Worm (Caenorhabditis elegans) whole organism, L2 larva: ENCODE measurements around the gene F58A4.2.
A peak's percentile ranks its signal among the peaks of the same experiment; 100 is the strongest.

Source experiments
- C34F6.9 ChIP-seq: fragments of 150-350 bp; optimal IDR thresholded peaks from 2 replicates; lab custom pipeline; 2014; ENCODE audit warnings: missing biosample characterization, missing genetic modification characterization
- F13H6.1 ChIP-seq: sonication (generic microtip); optimal IDR thresholded peaks from 2 replicates; lab custom pipeline; 2016; ENCODE audit warnings: missing genetic modification characterization, missing compliant biosample characterization
- Y55F3AM.14 ChIP-seq: fragments of 200-800 bp; sonication (Bioruptor generic); optimal IDR thresholded peaks from 2 replicates; lab custom pipeline; 2018; ENCODE audit warnings: mild to moderate bottlenecking, missing genetic modification characterization, missing compliant biosample characterization
- ZK546.5 ChIP-seq: sonication (generic microtip); optimal IDR thresholded peaks from 2 replicates; lab custom pipeline; 2017; ENCODE audit warnings: missing biosample characterization, missing genetic modification characterization
- alr-1 ChIP-seq: fragments of 150-350 bp; optimal IDR thresholded peaks from 2 replicates; lab custom pipeline; 2014; ENCODE audit warnings: missing biosample characterization, missing genetic modification characterization
- ama-1 ChIP-seq: fragments of 150-350 bp; optimal IDR thresholded peaks from 2 replicates; lab custom pipeline; 2018; ENCODE audit warnings: inconsistent platforms
- blmp-1 ChIP-seq: sonication (generic microtip); optimal IDR thresholded peaks from 2 replicates; lab custom pipeline; 2017; ENCODE audit warnings: missing genetic modification characterization, mild to moderate bottlenecking, missing compliant biosample characterization, antibody characterized with exemption, moderate library complexity; ENCODE audit not compliant: insufficient read depth
- ceh-16 ChIP-seq: fragments of 150-350 bp; optimal IDR thresholded peaks from 2 replicates; lab custom pipeline; 2014; ENCODE audit warnings: missing biosample characterization, missing genetic modification characterization
- ceh-82 ChIP-seq: fragments of 150-350 bp; optimal IDR thresholded peaks from 2 replicates; lab custom pipeline; 2014; ENCODE audit warnings: missing biosample characterization, missing genetic modification characterization
- crh-2 ChIP-seq: sonication (generic microtip); optimal IDR thresholded peaks from 2 replicates; lab custom pipeline; 2017; ENCODE audit warnings: missing biosample characterization, missing genetic modification characterization
- egl-27 ChIP-seq: sonication (generic microtip); optimal IDR thresholded peaks from 3 replicates; lab custom pipeline; 2017; ENCODE audit warnings: missing biosample characterization, missing genetic modification reagents, missing genetic modification characterization
- elt-1 ChIP-seq: fragments of 150-350 bp; optimal IDR thresholded peaks from 2 replicates; lab custom pipeline; 2014; ENCODE audit warnings: missing biosample characterization, missing genetic modification characterization
- fos-1 ChIP-seq: fragments of 150-350 bp; optimal IDR thresholded peaks from 2 replicates; lab custom pipeline; 2014; ENCODE audit warnings: missing biosample characterization, missing genetic modification characterization
- gmeb-1 ChIP-seq: fragments of 150-350 bp; optimal IDR thresholded peaks from 2 replicates; lab custom pipeline; 2014; ENCODE audit warnings: missing biosample characterization, missing genetic modification characterization
- lin-11 ChIP-seq: fragments of 150-350 bp; sonication (generic microtip); optimal IDR thresholded peaks from 2 replicates; lab custom pipeline; 2014; ENCODE audit warnings: missing biosample characterization, missing genetic modification characterization, inconsistent platforms, mixed read lengths
- lin-13 ChIP-seq: fragments of 150-350 bp; optimal IDR thresholded peaks from 2 replicates; lab custom pipeline; 2014; ENCODE audit warnings: missing biosample characterization, missing genetic modification reagents, missing genetic modification characterization
- lsy-2 ChIP-seq, 2 experiments: fragments of 150-350 bp in 1 of 2; sonication (generic microtip) in 1 of 2; optimal IDR thresholded peaks; 2 replicates each; lab custom pipeline; 2014 to 2017; ENCODE audit warnings: missing biosample characterization in 2 of 2, missing genetic modification characterization in 2 of 2
- mbf-1 ChIP-seq: sonication (generic microtip); optimal IDR thresholded peaks from 2 replicates; lab custom pipeline; 2017; ENCODE audit warnings: missing biosample characterization, missing genetic modification characterization
- mdl-1 ChIP-seq, 2 experiments: fragments of 150-350 bp in 1 of 2; sonication (generic microtip) in 1 of 2; optimal IDR thresholded peaks; 2 replicates each; lab custom pipeline; 2017; ENCODE audit warnings: missing biosample characterization in 2 of 2, missing genetic modification characterization in 2 of 2
- nhr-10 ChIP-seq: sonication (generic microtip); optimal IDR thresholded peaks from 2 replicates; lab custom pipeline; 2017; ENCODE audit warnings: missing biosample characterization, missing genetic modification characterization
- nhr-11 ChIP-seq: fragments of 150-350 bp; optimal IDR thresholded peaks from 2 replicates; lab custom pipeline; 2014; ENCODE audit warnings: missing biosample characterization, missing genetic modification characterization
- nhr-129 ChIP-seq: fragments of 150-350 bp; optimal IDR thresholded peaks from 2 replicates; lab custom pipeline; 2014; ENCODE audit warnings: missing biosample characterization, missing genetic modification characterization
- nhr-23 ChIP-seq: fragments of 150-350 bp; optimal IDR thresholded peaks from 2 replicates; lab custom pipeline; 2014; ENCODE audit warnings: missing biosample characterization, missing genetic modification reagents, missing genetic modification characterization
- nhr-237 ChIP-seq: fragments of 150-350 bp; optimal IDR thresholded peaks from 2 replicates; lab custom pipeline; 2014; ENCODE audit warnings: missing biosample characterization, missing genetic modification characterization
- nhr-25 ChIP-seq: fragments of 150-350 bp; sonication (generic microtip); optimal IDR thresholded peaks from 3 replicates; lab custom pipeline; 2014; ENCODE audit warnings: missing biosample characterization, missing genetic modification characterization
- nhr-6 ChIP-seq: fragments of 150-350 bp; optimal IDR thresholded peaks from 2 replicates; lab custom pipeline; 2014; ENCODE audit warnings: missing biosample characterization, missing genetic modification characterization
- nhr-77 ChIP-seq: fragments of 150-350 bp; optimal IDR thresholded peaks from 2 replicates; lab custom pipeline; 2014; ENCODE audit warnings: missing biosample characterization, missing genetic modification characterization
- peb-1 ChIP-seq: fragments of 150-350 bp; optimal IDR thresholded peaks from 2 replicates; lab custom pipeline; 2014; ENCODE audit warnings: missing biosample characterization, missing genetic modification characterization
- sem-4 ChIP-seq: fragments of 150-350 bp; optimal IDR thresholded peaks from 2 replicates; lab custom pipeline; 2014; ENCODE audit warnings: missing biosample characterization, missing genetic modification reagents, missing genetic modification characterization
- skn-1 ChIP-seq: sonication (generic microtip); optimal IDR thresholded peaks from 2 replicates; lab custom pipeline; 2017; ENCODE audit warnings: missing biosample characterization, missing genetic modification characterization
- sma-3 ChIP-seq: sonication (generic microtip); optimal IDR thresholded peaks from 2 replicates; lab custom pipeline; 2016; ENCODE audit warnings: missing genetic modification reagents, missing genetic modification characterization, missing compliant biosample characterization
- sma-9 ChIP-seq, 2 experiments: fragments of 150-350 bp in 1 of 2; sonication (generic microtip) in 1 of 2; optimal IDR thresholded peaks; 2 replicates each; lab custom pipeline; 2014 to 2016; ENCODE audit warnings: missing genetic modification characterization in 2 of 2, mild to moderate bottlenecking in 1 of 2, missing biosample characterization in 1 of 2, missing compliant biosample characterization in 1 of 2, missing genetic modification reagents in 1 of 2, moderate library complexity in 1 of 2
- snpc-4 ChIP-seq: fragments of 150-350 bp; optimal IDR thresholded peaks from 2 replicates; lab custom pipeline; 2014; ENCODE audit warnings: missing biosample characterization, missing genetic modification characterization
- unc-55 ChIP-seq: fragments of 150-350 bp; sonication (generic microtip); optimal IDR thresholded peaks from 3 replicates; lab custom pipeline; 2014; ENCODE audit warnings: missing biosample characterization, missing genetic modification reagents, missing genetic modification characterization
- unc-62 ChIP-seq: fragments of 150-350 bp; optimal IDR thresholded peaks from 2 replicates; lab custom pipeline; 2014; ENCODE audit warnings: missing biosample characterization, missing genetic modification reagents, missing genetic modification characterization
- zag-1 ChIP-seq: fragments of 150-350 bp; optimal IDR thresholded peaks from 2 replicates; lab custom pipeline; 2014; ENCODE audit warnings: missing biosample characterization, missing genetic modification characterization
- ztf-1 ChIP-seq: fragments of 200-800 bp; sonication (Bioruptor generic); conservative IDR thresholded peaks from 2 replicates; pipeline ENCODE4 v1.3.6; 2022; ENCODE audit warnings: missing genetic modification characterization, missing compliant biosample characterization
- ztf-4 ChIP-seq: fragments of 150-350 bp; optimal IDR thresholded peaks from 2 replicates; lab custom pipeline; 2014; ENCODE audit warnings: missing biosample characterization, missing genetic modification characterization

Gene F58A4.2

DNA sequence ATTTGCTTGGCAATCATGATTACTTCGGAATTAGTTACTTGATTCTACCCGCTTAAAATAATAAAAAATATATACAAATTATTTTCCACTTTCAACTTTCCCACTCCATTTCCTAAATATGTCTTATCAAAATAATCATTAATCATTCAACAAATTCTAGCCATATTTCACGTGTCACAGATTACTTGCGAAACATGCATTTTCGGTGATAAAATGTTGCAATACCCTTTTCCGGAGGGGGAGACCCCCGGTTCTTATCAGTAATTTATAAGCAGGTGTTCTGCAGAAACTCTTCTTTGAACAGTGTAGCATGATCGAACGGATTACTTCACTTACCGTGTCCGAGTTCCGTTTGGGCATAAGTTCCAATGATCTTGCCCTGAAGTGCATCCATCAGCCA, 10.3 kb downstream of the F58A4.2 start:
- TF ChIP-seq fos-1 (tag; lab: Kevin White, UChicago) (peak; percentile 84), crh-2 (tag; lab: Kevin White, UChicago) (peak; percentile 44), F13H6.1 (no peak), sma-9 (GFP tag; optimal IDR thresholded peaks at IDR 0.05; lab: Kevin White, UChicago) (peak; percentile 82), sma-9 (tag; optimal IDR thresholded peaks at IDR 0.05; lab: Kevin White, UChicago) (no peak)

DNA sequence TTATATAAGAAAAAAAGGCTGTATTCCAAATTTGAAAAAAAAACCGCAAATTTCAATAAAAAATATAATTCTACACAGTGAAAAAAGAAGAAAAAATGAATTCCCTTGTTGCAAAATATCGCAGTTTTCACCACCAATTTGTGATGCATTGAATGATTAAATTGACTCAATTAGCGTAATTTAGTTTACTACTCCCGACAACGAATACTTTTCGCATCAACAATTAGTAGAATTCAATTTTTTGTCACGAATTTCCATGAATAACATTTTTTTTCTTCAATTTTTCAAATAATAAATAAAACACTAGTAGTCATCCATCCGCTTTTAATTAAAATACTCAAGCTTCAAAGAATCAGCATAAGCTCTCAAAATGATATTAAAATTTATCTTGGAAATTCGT, 15.2 kb downstream of the F58A4.2 start:
- TF ChIP-seq lin-13 (GFP tag; lab: Kevin White, UChicago) (no peak), nhr-23 (tag; lab: Kevin White, UChicago) (no peak), sem-4 (tag; lab: Kevin White, UChicago) (peak; percentile 7), lsy-2 (tag; optimal IDR thresholded peaks at IDR 0.05; lab: Kevin White, UChicago) (peak; percentile 8 to 40), mbf-1 (tag; lab: Kevin White, UChicago) (no peak), gmeb-1 (tag; lab: Kevin White, UChicago) (no peak), sma-9 (GFP tag; optimal IDR thresholded peaks at IDR 0.05; lab: Kevin White, UChicago) (peak; percentile 28), sma-9 (tag; optimal IDR thresholded peaks at IDR 0.05; lab: Kevin White, UChicago) (no peak)

DNA sequence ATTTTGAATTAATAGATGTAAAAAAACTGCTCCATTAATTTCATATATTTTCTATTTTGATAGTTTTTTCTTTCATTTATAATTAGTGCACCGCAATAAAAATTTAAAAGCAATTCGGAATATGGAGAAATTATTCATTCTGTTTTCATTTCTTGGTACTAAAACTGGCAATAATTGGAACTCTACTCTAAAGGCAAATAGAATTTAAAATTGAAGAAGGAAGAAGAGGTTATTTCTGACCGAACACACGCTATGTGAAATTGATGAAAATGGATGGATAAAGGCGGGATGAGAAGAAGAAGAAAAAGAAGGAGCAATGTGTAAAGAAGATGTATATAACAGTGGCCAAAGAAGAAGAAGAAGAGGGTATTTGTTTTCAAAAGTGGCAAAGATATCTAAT, 17.3 kb downstream of the F58A4.2 start:
- TF ChIP-seq blmp-1 (tag; lab: Kevin White, UChicago) (no peak), C34F6.9 (tag; lab: Kevin White, UChicago) (peak; percentile 42)

DNA sequence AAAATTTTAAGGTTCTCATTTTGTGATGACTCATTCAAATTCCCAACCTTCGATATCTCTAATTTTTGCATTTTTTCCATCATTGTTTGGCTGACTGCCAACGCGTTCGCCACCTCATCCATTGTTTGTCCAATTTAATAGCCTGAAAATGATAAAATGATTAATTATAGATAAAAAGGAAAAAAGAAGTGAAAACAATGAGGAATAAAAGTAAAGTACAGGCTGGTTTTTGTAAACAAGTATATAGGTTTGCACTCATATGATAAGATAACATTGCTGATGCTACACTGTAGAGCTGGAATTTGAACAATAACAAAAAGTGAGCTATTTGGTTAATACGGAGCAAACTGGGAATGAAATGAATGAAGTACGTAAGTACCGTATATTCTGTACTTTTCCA, 18.3 kb downstream of the F58A4.2 start, which contains the start of gene C48B4.3:
Gene C48B4.3, minus strand, starts transcription at position 149 of the 400 bp plus-strand sequence.
- TF ChIP-seq fos-1 (tag; lab: Kevin White, UChicago) (peak; percentile 5), ztf-4 (tag; lab: Kevin White, UChicago) (no peak), ceh-16 (no peak)
- TF ChIP-seq, all 48 proteins: peak for 1

DNA sequence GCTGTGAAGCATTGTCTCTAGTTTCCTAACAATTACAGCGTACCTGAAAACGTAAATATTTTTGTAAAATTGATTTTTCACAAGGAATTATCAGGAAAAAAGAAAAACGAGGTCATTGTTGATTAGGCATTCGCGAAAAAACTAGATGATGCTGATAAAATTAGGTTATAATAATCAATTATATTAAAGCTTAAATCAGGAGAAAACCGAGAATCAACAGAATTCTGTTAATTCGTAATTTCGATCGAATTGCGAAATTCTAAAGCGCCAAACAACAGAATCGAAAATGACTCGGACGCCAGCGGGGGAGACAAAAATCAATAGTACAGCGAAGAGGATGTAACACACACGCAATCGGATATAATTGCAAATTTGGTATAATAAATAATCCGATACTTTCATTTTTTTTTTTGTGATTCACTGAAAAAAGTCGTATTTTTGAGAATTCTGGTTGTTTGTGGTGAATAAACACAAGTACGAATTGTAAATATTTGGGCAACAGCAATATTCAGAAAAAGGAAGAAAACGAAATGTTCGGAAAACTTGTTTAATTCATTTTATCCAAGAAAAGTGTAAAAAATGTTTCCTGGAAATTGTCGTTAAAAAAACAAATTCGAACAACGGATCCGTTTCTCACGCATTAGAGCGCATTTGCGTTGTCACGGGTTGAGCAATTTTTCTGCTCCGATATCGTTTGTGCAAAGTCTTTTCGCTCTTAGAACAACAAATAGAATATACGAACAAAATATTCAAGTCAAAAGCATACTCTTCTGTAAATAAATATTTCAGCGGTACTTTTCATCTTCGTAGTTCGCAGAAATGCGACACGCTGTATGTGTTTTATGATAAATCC, 20.3 kb downstream of the F58A4.2 start, which contains the start of gene ced-7:
Gene ced-7, minus strand, starts transcription at position 51 of the 853 bp plus-strand sequence.
- no peak for TF ChIP-seq nhr-11 (tag; lab: Kevin White, UChicago)
- TF ChIP-seq gmeb-1 (tag; lab: Kevin White, UChicago) = no peak
- no peak for TF ChIP-seq nhr-6 (tag; lab: Kevin White, UChicago)
- TF ChIP-seq blmp-1 (tag; lab: Kevin White, UChicago) = no peak
- no peak for TF ChIP-seq ZK546.5 (tag; lab: Kevin White, UChicago)
- TF ChIP-seq nhr-10 (tag; lab: Kevin White, UChicago) = no peak
- TF ChIP-seq unc-62 (GFP tag; lab: Kevin White, UChicago) = no peak
- TF ChIP-seq nhr-237 (tag; lab: Kevin White, UChicago) = no peak
- no peak for TF ChIP-seq Y55F3AM.14 (GFP tag; lab: Kevin White, UChicago)
- peak; percentile 44 for TF ChIP-seq unc-55
- TF ChIP-seq sem-4 (tag; lab: Kevin White, UChicago) = no peak
- peak in 1 of 2 experiments; percentile 54 for TF ChIP-seq lsy-2 (tag; optimal IDR thresholded peaks at IDR 0.05; lab: Kevin White, UChicago)
- TF ChIP-seq skn-1 (tag; lab: Kevin White, UChicago) = no peak
- TF ChIP-seq C34F6.9 (tag; lab: Kevin White, UChicago) = peak; percentile 75
- no peak for TF ChIP-seq sma-3
- no peak for TF ChIP-seq ztf-4 (tag; lab: Kevin White, UChicago)
- TF ChIP-seq nhr-25 = no peak
- TF ChIP-seq sma-9 (GFP tag; optimal IDR thresholded peaks at IDR 0.05; lab: Kevin White, UChicago) = no peak
- TF ChIP-seq sma-9 (tag; optimal IDR thresholded peaks at IDR 0.05; lab: Kevin White, UChicago) = no peak
- peak; percentile 18 for TF ChIP-seq lin-13 (GFP tag; lab: Kevin White, UChicago)
- TF ChIP-seq F13H6.1 = no peak
- no peak for TF ChIP-seq egl-27 (tag; lab: Kevin White, UChicago)
- TF ChIP-seq fos-1 (tag; lab: Kevin White, UChicago) = no peak
- TF ChIP-seq snpc-4 (tag; lab: Kevin White, UChicago) = no peak
- TF ChIP-seq ceh-16 = no peak
- TF ChIP-seq crh-2 (tag; lab: Kevin White, UChicago) = peak; percentile 22
- TF ChIP-seq lin-11 (tag; lab: Kevin White, UChicago) = no peak
- no peak for TF ChIP-seq zag-1 (tag; lab: Kevin White, UChicago)
- no peak for TF ChIP-seq elt-1
- no peak for TF ChIP-seq alr-1 (tag; lab: Kevin White, UChicago)
- TF ChIP-seq nhr-77 = no peak
- TF ChIP-seq mdl-1 (tag; optimal IDR thresholded peaks at IDR 0.05; lab: Kevin White, UChicago) = no peak
- TF ChIP-seq nhr-129 (tag; lab: Kevin White, UChicago) = peak; percentile 60
- no peak for TF ChIP-seq ama-1
- no peak for TF ChIP-seq ztf-1
- no peak for TF ChIP-seq peb-1 (tag; lab: Kevin White, UChicago)
- TF ChIP-seq nhr-23 (tag; lab: Kevin White, UChicago) = no peak
- no peak for TF ChIP-seq ceh-82
